Fruit fly (Drosophila melanogaster): ENCODE results near the gene PolQ.

DNA sequence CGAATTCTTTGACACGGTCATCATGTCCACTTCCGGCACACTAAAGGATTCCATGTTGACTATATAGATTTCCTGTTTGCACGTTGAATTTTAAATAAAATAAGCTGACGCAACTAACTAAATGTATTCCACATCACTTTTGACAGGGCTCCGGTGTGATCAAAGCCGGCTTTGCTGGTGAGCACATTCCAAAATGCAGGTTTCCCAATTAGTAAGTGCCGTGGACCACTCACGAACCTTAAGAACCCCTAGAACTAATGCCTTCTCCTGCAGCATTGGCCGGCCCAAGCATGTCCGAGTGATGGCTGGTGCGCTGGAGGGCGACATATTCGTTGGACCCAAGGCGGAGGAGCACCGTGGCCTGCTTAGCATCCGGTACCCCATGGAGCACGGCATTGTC, 19.6 kb downstream of the PolQ start, which contains the start of gene CG31347:
- TF ChIP-seq CG7368 (GFP tag; optimal IDR thresholded peaks at IDR 0.05) (no peak), CG34406 (GFP tag; optimal IDR thresholded peaks at IDR 0.05) (no peak), fd59A (GFP tag; optimal IDR thresholded peaks at IDR 0.05) (no peak), eg (GFP tag; IDR thresholded peaks at IDR 0.05) (no peak), Ets21C (GFP tag; optimal IDR thresholded peaks at IDR 0.05) (no peak), CG31627 (GFP tag; optimal IDR thresholded peaks at IDR 0.05) (no peak), OdsH (GFP tag; optimal IDR thresholded peaks at IDR 0.05) (no peak), achi (GFP tag; optimal IDR thresholded peaks at IDR 0.05) (no peak), CG16779 (tag; optimal IDR thresholded peaks at IDR 0.05) (no peak), CG6854 (GFP tag; optimal IDR thresholded peaks at IDR 0.05) (no peak), CG3032 (tag; optimal IDR thresholded peaks at IDR 0.05) (no peak), Sox102F (GFP tag; optimal IDR thresholded peaks at IDR 0.05) (no peak), Eip93F (GFP tag; optimal IDR thresholded peaks at IDR 0.05) (no peak)

Measured in whole organism, prepupa.